Fruit fly (Drosophila melanogaster) whole organism, embryonic: Measurements from ENCODE around the gene CG17652.

Experiments
- Aef1 ChIP-seq: fragments of 200-800 bp; sonication (Bioruptor generic); IDR thresholded peaks from 3 replicates; pipeline ENCODE4 v1.3.6; 2022; ENCODE audit warnings: missing biosample characterization, missing genetic modification characterization
- B-H2 ChIP-seq: fragments of 200-800 bp; sonication (Bioruptor generic); optimal IDR thresholded peaks from 2 replicates; lab custom pipeline; 2018; ENCODE audit warnings: missing biosample characterization, mild to moderate bottlenecking, missing genetic modification characterization
- BtbVII ChIP-seq: fragments of 200-800 bp; sonication (Bioruptor generic); optimal IDR thresholded peaks from 3 replicates; lab custom pipeline; 2017; ENCODE audit warnings: missing biosample characterization, mild to moderate bottlenecking, missing genetic modification characterization
- CG1024 ChIP-seq: fragments of 200-800 bp; sonication (Bioruptor generic); IDR thresholded peaks from 2 replicates; pipeline ENCODE4 v1.3.6; 2022; ENCODE audit warnings: missing biosample characterization, missing genetic modification characterization
- CG10366 ChIP-seq: fragments of 200-800 bp; sonication (Bioruptor generic); IDR thresholded peaks from 2 replicates; pipeline ENCODE4 v1.3.6; 2022; ENCODE audit warnings: missing biosample characterization, missing genetic modification characterization
- CG11504 ChIP-seq: fragments of 200-800 bp; sonication (Bioruptor generic); optimal IDR thresholded peaks from 3 replicates; lab custom pipeline; 2019; ENCODE audit warnings: missing biosample characterization, mild to moderate bottlenecking, missing genetic modification characterization, moderate library complexity
- CG12299 ChIP-seq: fragments of 200-800 bp; sonication (Bioruptor generic); optimal IDR thresholded peaks from 2 replicates; lab custom pipeline; 2018; ENCODE audit warnings: missing biosample characterization, mild to moderate bottlenecking, missing genetic modification characterization
- CG12659 ChIP-seq: fragments of 200-800 bp; sonication (Bioruptor generic); optimal IDR thresholded peaks from 3 replicates; lab custom pipeline; 2017; ENCODE audit warnings: mild to moderate bottlenecking, missing biosample characterization, missing genetic modification reagents, missing genetic modification characterization
- CG12744 ChIP-seq: fragments of 200-800 bp; sonication (Bioruptor generic); optimal IDR thresholded peaks from 2 replicates; lab custom pipeline; 2016; ENCODE audit warnings: missing biosample characterization, missing genetic modification characterization
- CG12769 ChIP-seq: fragments of 200-800 bp; sonication (Bioruptor generic); optimal IDR thresholded peaks from 2 replicates; lab custom pipeline; 2019; ENCODE audit warnings: missing biosample characterization, mild to moderate bottlenecking, missing genetic modification characterization, moderate library complexity
- CG13296 ChIP-seq: fragments of 200-800 bp; sonication (Bioruptor generic); optimal IDR thresholded peaks from 3 replicates; lab custom pipeline; 2018; ENCODE audit warnings: missing biosample characterization, mild to moderate bottlenecking, missing genetic modification characterization
- CG1529 ChIP-seq: fragments of 200-800 bp; sonication (Bioruptor generic); optimal IDR thresholded peaks from 3 replicates; lab custom pipeline; 2018; ENCODE audit warnings: missing biosample characterization, missing genetic modification characterization
- CG3065 ChIP-seq: fragments of 200-800 bp; sonication (Bioruptor generic); optimal IDR thresholded peaks from 2 replicates; lab custom pipeline; 2016; ENCODE audit warnings: missing biosample characterization, missing genetic modification characterization
- CG3163 ChIP-seq: fragments of 200-800 bp; sonication (Bioruptor generic); optimal IDR thresholded peaks from 3 replicates; lab custom pipeline; 2016; ENCODE audit warnings: missing biosample characterization, missing genetic modification characterization
- CG6175 ChIP-seq: fragments of 200-800 bp; sonication (Bioruptor generic); IDR thresholded peaks from 3 replicates; pipeline ENCODE4 v1.3.6; 2022; ENCODE audit warnings: missing biosample characterization, missing genetic modification characterization
- CG6689 ChIP-seq: fragments of 200-800 bp; sonication (Bioruptor generic); IDR thresholded peaks from 2 replicates; pipeline ENCODE4 v1.3.6; 2022; ENCODE audit warnings: missing biosample characterization, missing genetic modification characterization
- CG7357 ChIP-seq: fragments of 200-800 bp; sonication (Bioruptor generic); IDR thresholded peaks from 3 replicates; pipeline ENCODE4 v1.3.6; 2022; ENCODE audit warnings: missing biosample characterization, missing genetic modification characterization
- CG7372 ChIP-seq: fragments of 200-800 bp; sonication (Bioruptor generic); IDR thresholded peaks from 2 replicates; pipeline ENCODE4 v1.3.6; 2022; ENCODE audit warnings: missing biosample characterization, missing genetic modification characterization
- CG7556 ChIP-seq: fragments of 200-800 bp; sonication (Bioruptor generic); optimal IDR thresholded peaks from 2 replicates; lab custom pipeline; 2017; ENCODE audit warnings: missing biosample characterization, mild to moderate bottlenecking, missing genetic modification characterization
- CG7987 ChIP-seq: fragments of 200-800 bp; sonication (Bioruptor generic); optimal IDR thresholded peaks from 2 replicates; lab custom pipeline; 2018; ENCODE audit warnings: missing biosample characterization, mild to moderate bottlenecking, missing genetic modification characterization, moderate library complexity
- D ChIP-seq, 2 experiments: fragments of 200-800 bp in 1 of 2; fragments of >200 bp in 1 of 2; sonication (Bioruptor generic) in 1 of 2; optimal IDR thresholded peaks; 2 replicates in 1 of 2; 3 replicates in 1 of 2; lab custom pipeline; 2017; ENCODE audit warnings: mild to moderate bottlenecking in 1 of 2, missing biosample characterization in 1 of 2, missing genetic modification characterization in 1 of 2, missing genetic modification reagents in 1 of 2
- Dll ChIP-seq: fragments of 200-800 bp; sonication (Bioruptor generic); IDR thresholded peaks from 4 replicates; pipeline ENCODE4 v1.3.6; 2022; ENCODE audit warnings: missing biosample characterization, missing genetic modification characterization; ENCODE audit not compliant: partially characterized antibody
- HmgZ ChIP-seq: fragments of 200-800 bp; sonication (Bioruptor generic); optimal IDR thresholded peaks from 2 replicates; lab custom pipeline; 2018; ENCODE audit warnings: missing biosample characterization, mild to moderate bottlenecking, missing genetic modification characterization
- NK7.1 ChIP-seq: fragments of 200-800 bp; sonication (Bioruptor generic); optimal IDR thresholded peaks from 3 replicates; lab custom pipeline; 2016; ENCODE audit warnings: missing biosample characterization, missing genetic modification characterization
- Neu2 ChIP-seq: fragments of 200-800 bp; sonication (Bioruptor generic); optimal IDR thresholded peaks from 3 replicates; lab custom pipeline; 2016; ENCODE audit warnings: missing biosample characterization, missing genetic modification characterization, borderline replicate concordance
- Sox102F ChIP-seq: fragments of 200-800 bp; sonication (Bioruptor generic); optimal IDR thresholded peaks from 2 replicates; lab custom pipeline; 2018; ENCODE audit warnings: missing biosample characterization, mild to moderate bottlenecking, missing genetic modification characterization, moderate library complexity
- YL-1 ChIP-seq: fragments of 200-800 bp; sonication (Bioruptor generic); optimal IDR thresholded peaks from 3 replicates; lab custom pipeline; 2017; ENCODE audit warnings: missing biosample characterization, mild to moderate bottlenecking, missing genetic modification characterization
- ac ChIP-seq: fragments of 200-800 bp; sonication (Bioruptor generic); optimal IDR thresholded peaks from 3 replicates; lab custom pipeline; 2017; ENCODE audit warnings: missing biosample characterization, mild to moderate bottlenecking, missing genetic modification characterization
- aop ChIP-seq: fragments of 200-800 bp; sonication (Bioruptor generic); IDR thresholded peaks from 2 replicates; pipeline ENCODE4 v1.3.6; 2022; ENCODE audit warnings: missing biosample characterization, missing genetic modification characterization
- cad ChIP-seq: fragments of >200 bp; optimal IDR thresholded peaks from 2 replicates; lab custom pipeline; 2017; ENCODE audit warnings: missing biosample characterization, missing genetic modification characterization
- crc ChIP-seq: fragments of 200-800 bp; sonication (Bioruptor generic); optimal IDR thresholded peaks from 2 replicates; lab custom pipeline; 2016; ENCODE audit warnings: missing biosample characterization, missing genetic modification characterization
- dysf ChIP-seq: fragments of 200-800 bp; sonication (Bioruptor generic); IDR thresholded peaks from 3 replicates; pipeline ENCODE4 v1.3.6; 2022; ENCODE audit warnings: missing biosample characterization, missing genetic modification characterization
- gcm ChIP-seq: fragments of 200-800 bp; sonication (Bioruptor generic); optimal IDR thresholded peaks from 2 replicates; lab custom pipeline; 2019; ENCODE audit warnings: missing biosample characterization, mild to moderate bottlenecking, missing genetic modification characterization, moderate library complexity
- grau ChIP-seq: fragments of 200-800 bp; optimal IDR thresholded peaks from 3 replicates; lab custom pipeline; 2019; ENCODE audit warnings: missing biosample characterization, mild to moderate bottlenecking, missing genetic modification characterization, moderate library complexity
- kah ChIP-seq: fragments of 200-800 bp; sonication (Bioruptor generic); optimal IDR thresholded peaks from 2 replicates; lab custom pipeline; 2018; ENCODE audit warnings: missing biosample characterization, mild to moderate bottlenecking, missing genetic modification characterization
- lov ChIP-seq, 2 experiments: fragments of 200-800 bp in 1 of 2; fragments of >200 bp in 1 of 2; sonication (Bioruptor generic) in 1 of 2; IDR thresholded peaks in 1 of 2; optimal IDR thresholded peaks in 1 of 2; 2 replicates in 1 of 2; 3 replicates in 1 of 2; pipeline versions ENCODE4 v1.3.6 to Lab custom; 2017 to 2022; ENCODE audit warnings: missing biosample characterization in 1 of 2, missing genetic modification characterization in 1 of 2
- nerfin-1 ChIP-seq: fragments of 200-800 bp; sonication (Bioruptor generic); optimal IDR thresholded peaks from 3 replicates; lab custom pipeline; 2019; ENCODE audit warnings: missing biosample characterization, mild to moderate bottlenecking, missing genetic modification characterization, moderate library complexity
- odd ChIP-seq: fragments of 200-800 bp; sonication (Bioruptor generic); optimal IDR thresholded peaks from 2 replicates; lab custom pipeline; 2017; ENCODE audit warnings: missing biosample characterization, mild to moderate bottlenecking, missing genetic modification characterization
- pan ChIP-seq, 4 experiments: fragments of >200 bp in 3 of 4; fragments of 200-800 bp in 1 of 4; sonication (Bioruptor generic) in 1 of 4; optimal IDR thresholded peaks in 3 of 4; IDR thresholded peaks in 1 of 4; 2 replicates each; pipeline versions ENCODE4 v1.3.6 to Lab custom; 2017 to 2022; ENCODE audit warnings: missing biosample characterization in 2 of 4, missing genetic modification characterization in 2 of 4, mixed read lengths in 1 of 4
- pho ChIP-seq: fragments of 200-800 bp; sonication (Bioruptor generic); optimal IDR thresholded peaks from 2 replicates; lab custom pipeline; 2016; ENCODE audit warnings: missing biosample characterization, missing genetic modification characterization
- psq ChIP-seq: fragments of 200-800 bp; sonication (Bioruptor generic); optimal IDR thresholded peaks from 2 replicates; lab custom pipeline; 2017; ENCODE audit warnings: missing biosample characterization, missing genetic modification characterization
- sc ChIP-seq, 3 experiments: fragments of >200 bp in 2 of 3; fragments of 200-800 bp in 1 of 3; sonication (Bioruptor generic) in 1 of 3; optimal IDR thresholded peaks; 2 replicates in 2 of 3; 3 replicates in 1 of 3; lab custom pipeline; 2017; ENCODE audit warnings: mild to moderate bottlenecking in 1 of 3, missing biosample characterization in 1 of 3, missing genetic modification characterization in 1 of 3, missing genetic modification reagents in 1 of 3
- sd ChIP-seq: fragments of 200-800 bp; sonication (Bioruptor generic); optimal IDR thresholded peaks from 3 replicates; lab custom pipeline; 2018; ENCODE audit warnings: missing biosample characterization, mild to moderate bottlenecking, missing genetic modification characterization, moderate library complexity
- so ChIP-seq: fragments of 200-800 bp; sonication (Bioruptor generic); IDR thresholded peaks from 3 replicates; pipeline ENCODE4 v1.3.6; 2022; ENCODE audit warnings: missing biosample characterization, missing genetic modification characterization
- sqz ChIP-seq: fragments of 200-800 bp; sonication (Bioruptor generic); optimal IDR thresholded peaks from 3 replicates; lab custom pipeline; 2018; ENCODE audit warnings: missing biosample characterization, mild to moderate bottlenecking, missing genetic modification characterization
- sug ChIP-seq: fragments of 200-800 bp; optimal IDR thresholded peaks from 2 replicates; lab custom pipeline; 2019; ENCODE audit warnings: missing biosample characterization, mild to moderate bottlenecking, missing genetic modification characterization, moderate library complexity
- ttk ChIP-seq: fragments of 200-800 bp; sonication (Bioruptor generic); IDR thresholded peaks from 2 replicates; pipeline ENCODE4 v2.1.2; 2022; ENCODE audit warnings: missing biosample characterization, missing genetic modification characterization

CG17652 gene

DNA sequence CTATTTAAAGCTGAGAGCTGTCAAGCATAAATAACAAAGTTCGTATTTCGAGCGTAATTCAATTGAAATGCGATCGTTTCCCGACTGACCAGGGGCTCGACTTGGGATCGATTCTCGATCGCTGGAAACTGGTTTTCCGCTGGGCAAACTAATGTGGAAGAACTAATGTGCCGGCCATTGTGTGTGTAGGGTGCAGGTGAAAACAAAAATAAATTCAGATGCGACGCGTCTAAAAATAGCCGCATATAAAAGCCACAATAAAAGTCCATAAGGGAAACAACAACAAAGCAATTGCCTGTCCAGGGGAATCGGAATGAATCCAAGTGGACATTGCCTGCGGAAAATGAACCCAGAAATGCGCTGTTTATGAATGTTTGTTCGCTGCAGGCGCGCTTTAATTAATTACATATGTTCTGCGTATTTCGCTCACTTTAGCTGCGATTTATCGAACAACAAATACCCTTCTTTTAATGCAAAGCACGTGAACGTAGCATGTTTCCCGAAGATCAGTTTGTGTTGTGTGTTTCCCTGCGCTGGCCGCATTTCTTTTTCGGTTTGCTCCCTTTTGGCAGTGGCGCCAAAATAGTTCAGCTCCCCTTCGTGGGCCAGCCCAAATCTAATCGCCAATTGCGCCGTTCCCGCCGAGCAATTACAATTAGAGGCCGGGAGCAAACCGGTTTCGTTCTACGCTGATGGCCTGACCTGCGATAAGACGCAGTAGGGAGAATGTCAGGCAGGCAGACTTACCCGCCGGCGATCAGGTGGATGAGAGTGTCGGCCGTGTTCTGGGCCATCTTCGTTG, 8.8 kb downstream of the CG17652 start (continued):
- TF ChIP-seq CG3163 (GFP tag; lab: Kevin White, UChicago) (no peak), cad (GFP tag; lab: Kevin White, UChicago) (no peak), sc (optimal IDR thresholded peaks at IDR 0.05; lab: Kevin White, UChicago) (no peak), sc (GFP tag; optimal IDR thresholded peaks at IDR 0.05; lab: Kevin White, UChicago) (no peak), CG10366 (GFP tag; lab: Robert Waterston, UW) (no peak), HmgZ (tag; lab: Kevin White, UChicago) (no peak), Sox102F (GFP tag; lab: Kevin White, UChicago) (peak; percentile 23), CG7987 (GFP tag; lab: Kevin White, UChicago) (peak; percentile 53), nerfin-1 (tag; lab: Kevin White, UChicago) (peak; percentile 12), CG7556 (GFP tag; lab: Kevin White, UChicago) (no peak), CG12299 (no peak), CG12769 (peak; percentile 90), CG12744 (GFP tag; lab: Kevin White, UChicago) (no peak), CG6689 (GFP tag; lab: Robert Waterston, UW) (no peak), lov (optimal IDR thresholded peaks at IDR 0.05; lab: Kevin White, UChicago) (no peak), lov (GFP tag; IDR thresholded peaks at IDR 0.05; lab: Robert Waterston, UW) (0 out of 3 replicates have a peak, but pooled peaks have one; percentile 12), CG7372 (GFP tag; lab: Robert Waterston, UW) (no peak), CG1024 (GFP tag; lab: Robert Waterston, UW) (no peak), B-H2 (GFP tag; lab: Kevin White, UChicago) (no peak), ttk (GFP tag; lab: Robert Waterston, UW) (no peak), CG6175 (GFP tag; lab: Robert Waterston, UW) (no peak), D (optimal IDR thresholded peaks at IDR 0.05; lab: Kevin White, UChicago) (no peak), D (GFP tag; optimal IDR thresholded peaks at IDR 0.05; lab: Kevin White, UChicago) (peak; percentile 10), CG13296 (GFP tag; lab: Kevin White, UChicago) (no peak), odd (GFP tag; lab: Kevin White, UChicago) (no peak), Neu2 (GFP tag; lab: Kevin White, UChicago) (no peak), crc (GFP tag; lab: Kevin White, UChicago) (no peak), dysf (GFP tag; lab: Robert Waterston, UW) (no peak; the same call in 2 of the 3 replicates), CG1529 (GFP tag; lab: Kevin White, UChicago) (no peak), CG12659 (peak; percentile 2), CG11504 (peak; percentile 43), grau (tag; lab: Kevin White, UChicago) (peak; percentile 27), sd (tag; lab: Kevin White, UChicago) (peak; percentile 50), Aef1 (GFP tag; lab: Robert Waterston, UW) (no peak), aop (GFP tag; lab: Robert Waterston, UW) (no peak), CG3065 (GFP tag; lab: Kevin White, UChicago) (no peak), so (GFP tag; lab: Robert Waterston, UW) (no peak), pho (GFP tag; lab: Kevin White, UChicago) (no peak), kah (GFP tag; lab: Kevin White, UChicago) (peak; percentile 23), sug (peak; percentile 78), YL-1 (GFP tag; lab: Kevin White, UChicago) (no peak), BtbVII (peak; percentile 43), ac (GFP tag; lab: Kevin White, UChicago) (no peak), gcm (GFP tag; lab: Kevin White, UChicago) (no peak), CG7357 (GFP tag; lab: Robert Waterston, UW) (no peak), Dll (GFP tag; lab: Robert Waterston, UW) (no peak), psq (GFP tag; lab: Kevin White, UChicago) (no peak), pan (optimal IDR thresholded peaks at IDR 0.05; lab: Kevin White, UChicago) (no peak), pan (GFP tag; optimal IDR thresholded peaks at IDR 0.05 in 1 of 2, IDR thresholded peaks at IDR 0.05 in 1 of 2) (peak in 1 of 2 experiments; percentile 13), sqz (no peak), NK7.1 (GFP tag; lab: Kevin White, UChicago) (no peak)
